Worm (Caenorhabditis elegans): ENCODE measurements around the gene C46C2.6.

ce11 chrIV:9243670-9244069 is 31.4 kb downstream of the C46C2.6 start, which contains the start of gene rab-28:
- no peak for TF ChIP-seq klf-2 (GFP tag; conservative IDR thresholded peaks at IDR 0.05)
- TF ChIP-seq tab-1 (GFP tag; IDR thresholded peaks at IDR 0.05) = no peak
- no peak for TF ChIP-seq flt-1 (GFP tag; IDR thresholded peaks at IDR 0.05)
- TF ChIP-seq T22C8.4 (GFP tag; IDR thresholded peaks at IDR 0.05) = no peak
- no peak for TF ChIP-seq ztf-29 (GFP tag; IDR thresholded peaks at IDR 0.05)
